Fruit fly (Drosophila melanogaster) whole organism, embryonic: ENCODE data around the gene IntS6.
A peak's percentile ranks its signal among the peaks of the same experiment; 100 is the strongest.

Experiments
- Aef1 ChIP-seq: fragments of 200-800 bp; sonication (Bioruptor generic); IDR thresholded peaks from 3 replicates; pipeline ENCODE4 v1.3.6; 2022; ENCODE audit warnings: missing biosample characterization, missing genetic modification characterization
- CG11504 ChIP-seq: fragments of 200-800 bp; sonication (Bioruptor generic); optimal IDR thresholded peaks from 3 replicates; lab custom pipeline; 2019; ENCODE audit warnings: missing biosample characterization, mild to moderate bottlenecking, missing genetic modification characterization, moderate library complexity
- CG11560 ChIP-seq: fragments of 200-800 bp; sonication (Bioruptor generic); IDR thresholded peaks from 3 replicates; pipeline ENCODE4 v1.3.6; 2022; ENCODE audit warnings: missing biosample characterization, missing genetic modification characterization
- CG14441 ChIP-seq: fragments of 200-800 bp; sonication (Bioruptor generic); IDR thresholded peaks from 2 replicates; pipeline ENCODE4 v1.3.6; 2022; ENCODE audit warnings: missing biosample characterization, missing genetic modification characterization
- CG15479 ChIP-seq: fragments of 200-800 bp; sonication (Bioruptor generic); optimal IDR thresholded peaks from 3 replicates; lab custom pipeline; 2019; ENCODE audit warnings: missing biosample characterization, mild to moderate bottlenecking, missing genetic modification characterization, moderate library complexity
- CG16863 ChIP-seq: fragments of 200-800 bp; sonication (Bioruptor generic); optimal IDR thresholded peaks from 3 replicates; lab custom pipeline; 2016; ENCODE audit warnings: missing biosample characterization, missing genetic modification characterization
- CG18476 ChIP-seq: fragments of 200-800 bp; sonication (Bioruptor generic); optimal IDR thresholded peaks from 2 replicates; lab custom pipeline; 2016; ENCODE audit warnings: missing biosample characterization, mild to moderate bottlenecking, missing genetic modification characterization
- CG30403 ChIP-seq: fragments of 200-800 bp; sonication (Bioruptor generic); optimal IDR thresholded peaks from 3 replicates; lab custom pipeline; 2016; ENCODE audit warnings: missing biosample characterization, missing genetic modification characterization
- CG31365 ChIP-seq: fragments of 200-800 bp; sonication (Bioruptor generic); optimal IDR thresholded peaks from 2 replicates; lab custom pipeline; 2018; ENCODE audit warnings: missing biosample characterization, mild to moderate bottlenecking, missing genetic modification characterization
- CG3281 ChIP-seq: fragments of 200-800 bp; sonication (Bioruptor generic); optimal IDR thresholded peaks from 3 replicates; lab custom pipeline; 2017; ENCODE audit warnings: missing biosample characterization, mild to moderate bottlenecking, missing genetic modification characterization
- CG3838 ChIP-seq: fragments of 200-800 bp; sonication (Bioruptor generic); optimal IDR thresholded peaks from 3 replicates; lab custom pipeline; 2016; ENCODE audit warnings: missing biosample characterization, missing genetic modification characterization
- CG4360 ChIP-seq: fragments of 200-800 bp; sonication (Bioruptor generic); IDR thresholded peaks from 2 replicates; pipeline ENCODE4 v1.3.6; 2022; ENCODE audit warnings: missing biosample characterization, missing genetic modification characterization
- CG4404 ChIP-seq: fragments of 200-800 bp; sonication (Bioruptor generic); IDR thresholded peaks from 2 replicates; pipeline ENCODE4 v1.3.6; 2022; ENCODE audit warnings: missing biosample characterization, missing genetic modification characterization
- CG4854 ChIP-seq: fragments of 200-800 bp; sonication (Bioruptor generic); optimal IDR thresholded peaks from 2 replicates; lab custom pipeline; 2016; ENCODE audit warnings: missing biosample characterization, missing genetic modification characterization, inconsistent platforms
- CG5245 ChIP-seq: fragments of 200-800 bp; sonication (Bioruptor generic); optimal IDR thresholded peaks from 3 replicates; lab custom pipeline; 2016; ENCODE audit warnings: missing biosample characterization, missing genetic modification characterization
- CG6272 ChIP-seq: fragments of 200-800 bp; sonication (Bioruptor generic); IDR thresholded peaks from 2 replicates; pipeline ENCODE4 v1.3.6; 2022; ENCODE audit warnings: missing biosample characterization, missing genetic modification characterization
- CG6791 ChIP-seq: fragments of 200-800 bp; sonication (Bioruptor generic); IDR thresholded peaks from 3 replicates; pipeline ENCODE4 v1.3.6; 2022; ENCODE audit warnings: missing biosample characterization, missing genetic modification characterization; ENCODE audit not compliant: partially characterized antibody
- CG7987 ChIP-seq: fragments of 200-800 bp; sonication (Bioruptor generic); optimal IDR thresholded peaks from 2 replicates; lab custom pipeline; 2018; ENCODE audit warnings: missing biosample characterization, mild to moderate bottlenecking, missing genetic modification characterization, moderate library complexity
- CG8290 ChIP-seq, 3 experiments: fragments of 200-800 bp; sonication (Bioruptor generic); optimal IDR thresholded peaks; 2 replicates each; lab custom pipeline; 2016 to 2019; ENCODE audit warnings: missing biosample characterization in 3 of 3, missing genetic modification characterization in 3 of 3, mild to moderate bottlenecking in 2 of 3, moderate library complexity in 1 of 3
- CG9876 ChIP-seq: fragments of 200-800 bp; sonication (Bioruptor generic); optimal IDR thresholded peaks from 2 replicates; lab custom pipeline; 2016; ENCODE audit warnings: missing biosample characterization, missing genetic modification characterization
- Dad ChIP-seq: fragments of 200-800 bp; sonication (Bioruptor generic); optimal IDR thresholded peaks from 3 replicates; lab custom pipeline; 2016; ENCODE audit warnings: missing biosample characterization, missing genetic modification characterization
- Dip2 ChIP-seq: fragments of 200-800 bp; sonication (Bioruptor generic); IDR thresholded peaks from 2 replicates; pipeline ENCODE4 v1.3.6; 2022; ENCODE audit warnings: missing biosample characterization, missing genetic modification characterization
- Fer2 ChIP-seq: fragments of 200-800 bp; sonication (Bioruptor generic); optimal IDR thresholded peaks from 2 replicates; lab custom pipeline; 2018; ENCODE audit warnings: missing biosample characterization, mild to moderate bottlenecking, missing genetic modification characterization, moderate library complexity
- HLHmδ ChIP-seq: fragments of 200-800 bp; sonication (Bioruptor generic); optimal IDR thresholded peaks from 2 replicates; lab custom pipeline; 2018; ENCODE audit warnings: missing biosample characterization, mild to moderate bottlenecking, missing genetic modification characterization, moderate library complexity
- Hey ChIP-seq: fragments of 200-800 bp; sonication (Bioruptor generic); optimal IDR thresholded peaks from 3 replicates; lab custom pipeline; 2018; ENCODE audit warnings: missing biosample characterization, mild to moderate bottlenecking, missing genetic modification characterization
- Hr51 ChIP-seq, 2 experiments: fragments of 200-800 bp; sonication (Bioruptor generic); optimal IDR thresholded peaks; 2 replicates in 1 of 2; 3 replicates in 1 of 2; lab custom pipeline; 2016 to 2018; ENCODE audit warnings: missing biosample characterization in 2 of 2, missing genetic modification characterization in 2 of 2, mild to moderate bottlenecking in 1 of 2, moderate library complexity in 1 of 2
- Ptx1 ChIP-seq: fragments of 200-800 bp; sonication (Bioruptor generic); IDR thresholded peaks from 2 replicates; pipeline ENCODE4 v1.3.6; 2022; ENCODE audit warnings: missing biosample characterization, missing genetic modification characterization
- Side ChIP-seq: fragments of 200-800 bp; sonication (Bioruptor generic); optimal IDR thresholded peaks from 2 replicates; lab custom pipeline; 2016; ENCODE audit warnings: missing biosample characterization, missing genetic modification characterization
- amos ChIP-seq: fragments of 200-800 bp; sonication (Bioruptor generic); IDR thresholded peaks from 2 replicates; pipeline ENCODE4 v1.3.6; 2022; ENCODE audit warnings: missing biosample characterization, missing genetic modification characterization; ENCODE audit not compliant: partially characterized antibody
- bbx ChIP-seq: fragments of 200-800 bp; sonication (Bioruptor generic); IDR thresholded peaks from 2 replicates; pipeline ENCODE4 v1.3.6; 2022; ENCODE audit warnings: missing biosample characterization, missing genetic modification characterization; ENCODE audit not compliant: partially characterized antibody
- bcd ChIP-seq: fragments of 200-800 bp; sonication (Bioruptor generic); optimal IDR thresholded peaks from 2 replicates; lab custom pipeline; 2017; ENCODE audit warnings: missing biosample characterization, mild to moderate bottlenecking, missing genetic modification characterization
- disco-r ChIP-seq: fragments of 200-800 bp; sonication (Bioruptor generic); optimal IDR thresholded peaks from 2 replicates; lab custom pipeline; 2016; ENCODE audit warnings: missing biosample characterization, missing genetic modification characterization
- dpn ChIP-seq, 2 experiments: fragments of 200-800 bp; sonication (Bioruptor generic); optimal IDR thresholded peaks; 3 replicates each; lab custom pipeline; 2016; ENCODE audit warnings: missing biosample characterization in 2 of 2, missing genetic modification characterization in 2 of 2
- en ChIP-seq: fragments of 200-800 bp; sonication (Bioruptor generic); optimal IDR thresholded peaks from 2 replicates; lab custom pipeline; 2016; ENCODE audit warnings: missing biosample characterization, missing genetic modification characterization
- exex ChIP-seq: fragments of 200-800 bp; sonication (Bioruptor generic); optimal IDR thresholded peaks from 4 replicates; lab custom pipeline; 2018; ENCODE audit warnings: missing biosample characterization, mild to moderate bottlenecking, missing genetic modification characterization, moderate library complexity
- hbn ChIP-seq: fragments of 200-800 bp; sonication (Bioruptor generic); IDR thresholded peaks from 2 replicates; pipeline ENCODE4 v1.3.6; 2022; ENCODE audit warnings: missing biosample characterization, missing genetic modification characterization; ENCODE audit not compliant: partially characterized antibody
- jigr1 ChIP-seq: fragments of 200-800 bp; sonication (Bioruptor generic); IDR thresholded peaks from 3 replicates; pipeline ENCODE4 v1.3.6; 2022; ENCODE audit warnings: missing biosample characterization, missing genetic modification characterization
- nmo ChIP-seq: fragments of 200-800 bp; sonication (Bioruptor generic); optimal IDR thresholded peaks from 2 replicates; lab custom pipeline; 2018; ENCODE audit warnings: missing biosample characterization, mild to moderate bottlenecking, missing genetic modification characterization, moderate library complexity
- peb ChIP-seq: fragments of 200-800 bp; sonication (Bioruptor generic); IDR thresholded peaks from 2 replicates; pipeline ENCODE4 v1.3.6; 2022; ENCODE audit warnings: missing biosample characterization, missing genetic modification characterization
- pho ChIP-seq: fragments of 200-800 bp; sonication (Bioruptor generic); optimal IDR thresholded peaks from 2 replicates; lab custom pipeline; 2016; ENCODE audit warnings: missing biosample characterization, missing genetic modification characterization
- row ChIP-seq: fragments of 200-800 bp; sonication (Bioruptor generic); IDR thresholded peaks from 3 replicates; pipeline ENCODE4 v1.3.6; 2022; ENCODE audit warnings: missing biosample characterization, missing genetic modification characterization
- schlank ChIP-seq: fragments of 200-800 bp; sonication (Bioruptor generic); optimal IDR thresholded peaks from 2 replicates; lab custom pipeline; 2018; ENCODE audit warnings: missing biosample characterization, mild to moderate bottlenecking, missing genetic modification characterization
- sima ChIP-seq: fragments of 200-800 bp; sonication (Bioruptor generic); optimal IDR thresholded peaks from 2 replicates; lab custom pipeline; 2016; ENCODE audit warnings: missing biosample characterization, missing genetic modification characterization
- sob ChIP-seq: fragments of 200-800 bp; sonication (Bioruptor generic); IDR thresholded peaks from 2 replicates; pipeline ENCODE4 v1.3.6; 2022; ENCODE audit warnings: missing biosample characterization, missing genetic modification characterization
- sqz ChIP-seq: fragments of 200-800 bp; sonication (Bioruptor generic); optimal IDR thresholded peaks from 3 replicates; lab custom pipeline; 2018; ENCODE audit warnings: missing biosample characterization, mild to moderate bottlenecking, missing genetic modification characterization
- trh ChIP-seq: fragments of 200-800 bp; sonication (Bioruptor generic); optimal IDR thresholded peaks from 2 replicates; lab custom pipeline; 2016; ENCODE audit warnings: missing biosample characterization, missing genetic modification characterization
- wdn ChIP-seq: fragments of 200-800 bp; sonication (Bioruptor generic); IDR thresholded peaks from 2 replicates; pipeline ENCODE4 v1.3.6; 2022; ENCODE audit warnings: missing biosample characterization, missing genetic modification characterization

IntS6 gene

dm6 chrX:5754837-5755828, 8.1 kb upstream of the IntS6 start, which contains the start of the genes lin-52 and CG15771 (continued):
- peak; percentile 95 for TF ChIP-seq bcd (GFP tag; lab: Kevin White, UChicago)
- peak; percentile 95 for TF ChIP-seq sob (GFP tag; lab: Robert Waterston, UW)
- TF ChIP-seq CG15479 (GFP tag; lab: Kevin White, UChicago) = peak; percentile 37
- peak; percentile 94 for TF ChIP-seq peb
- TF ChIP-seq nmo (GFP tag; lab: Kevin White, UChicago) = peak; percentile 94
- peak; percentile 90 for TF ChIP-seq wdn
- peak; percentile 91 for TF ChIP-seq schlank (tag; lab: Kevin White, UChicago)
- TF ChIP-seq trh (GFP tag; lab: Kevin White, UChicago) = peak; percentile 82
- TF ChIP-seq row (GFP tag; lab: Robert Waterston, UW) = peak; percentile 100
- peak; percentile 90 for TF ChIP-seq CG18476
- peak; percentile 91 for TF ChIP-seq jigr1 (GFP tag; lab: Robert Waterston, UW)
- peak; percentile 90 for TF ChIP-seq Fer2 (tag; lab: Kevin White, UChicago)
- TF ChIP-seq exex (tag; lab: Kevin White, UChicago) = peak; percentile 79
- TF ChIP-seq CG30403 (GFP tag; lab: Kevin White, UChicago) = peak; percentile 94
- TF ChIP-seq CG11504 = peak; percentile 94
- no peak for TF ChIP-seq sima (GFP tag; lab: Kevin White, UChicago)
- TF ChIP-seq pho = peak; percentile 50
- TF ChIP-seq CG6272 (GFP tag; lab: Robert Waterston, UW) = peak; percentile 87
- peak; percentile 69 for TF ChIP-seq amos (GFP tag; lab: Robert Waterston, UW)
- peak; percentile 61; the same call in 1 of the 2 replicates for TF ChIP-seq CG4360 (GFP tag; lab: Robert Waterston, UW)
- TF ChIP-seq CG9876 = peak; percentile 5
- TF ChIP-seq CG5245 (GFP tag; lab: Kevin White, UChicago) = peak; percentile 83
- TF ChIP-seq CG3281 (GFP tag; lab: Kevin White, UChicago) = peak; percentile 96
- peak; percentile 72 to 91 for TF ChIP-seq dpn (GFP tag; optimal IDR thresholded peaks at IDR 0.05; lab: Kevin White, UChicago)
- TF ChIP-seq hbn (GFP tag; lab: Robert Waterston, UW) = peak; percentile 33; the same call in 1 of the 2 replicates
- TF ChIP-seq CG6791 (GFP tag; lab: Robert Waterston, UW) = peak; percentile 57; the same call in 2 of the 3 replicates
- TF ChIP-seq CG8290 (GFP tag; optimal IDR thresholded peaks at IDR 0.05; lab: Kevin White, UChicago) = peak; percentile 82
- peak; percentile 64 to 69 for TF ChIP-seq CG8290 (tag; optimal IDR thresholded peaks at IDR 0.05; lab: Kevin White, UChicago)
- peak; percentile 65 to 96 for TF ChIP-seq Hr51 (GFP tag; optimal IDR thresholded peaks at IDR 0.05; lab: Kevin White, UChicago)
- peak; percentile 97 for TF ChIP-seq Ptx1 (GFP tag; lab: Robert Waterston, UW)
- TF ChIP-seq Hey (tag; lab: Kevin White, UChicago) = peak; percentile 81
- TF ChIP-seq CG3838 = peak; percentile 70
- peak; percentile 79 for TF ChIP-seq CG16863 (GFP tag; lab: Kevin White, UChicago)
- peak; percentile 46 for TF ChIP-seq Dad (GFP tag; lab: Kevin White, UChicago)
- peak; percentile 95 for TF ChIP-seq Aef1
- peak; percentile 72; the same call in 1 of the 2 replicates for TF ChIP-seq Dip2 (GFP tag; lab: Robert Waterston, UW)
- TF ChIP-seq disco-r (GFP tag; lab: Kevin White, UChicago) = peak; percentile 52
- TF ChIP-seq CG14441 (GFP tag; lab: Robert Waterston, UW) = peak; percentile 94
- no peak for TF ChIP-seq en
- peak; percentile 73 for TF ChIP-seq CG31365 (tag; lab: Kevin White, UChicago)
- TF ChIP-seq CG4404 (GFP tag; lab: Robert Waterston, UW) = peak; percentile 94
- peak; percentile 41 for TF ChIP-seq HLHmδ (GFP tag; lab: Kevin White, UChicago)
- TF ChIP-seq bbx = no peak; the same call in 1 of the 2 replicates
- TF ChIP-seq sqz (GFP tag; lab: Kevin White, UChicago) = peak; percentile 96
- peak; percentile 35 for TF ChIP-seq Side
- peak; percentile 95 for TF ChIP-seq CG11560 (tag; lab: Robert Waterston, UW)
- TF ChIP-seq CG7987 = peak; percentile 79
- TF ChIP-seq CG4854 (GFP tag; lab: Kevin White, UChicago) = peak; percentile 70
